Worm (Caenorhabditis elegans) whole organism, mixed stage, embryonic: ENCODE measurements around the gene T02B11.9.

ENCODE experiments used
- M03D4.4 ChIP-seq: sonication (generic microtip); optimal IDR thresholded peaks from 2 replicates; lab custom pipeline; 2017; ENCODE audit warnings: mild to moderate bottlenecking, missing genetic modification characterization, missing compliant biosample characterization
- bed-3 ChIP-seq: fragments of 200-800 bp; sonication (Bioruptor generic); optimal IDR thresholded peaks from 3 replicates; lab custom pipeline; 2018; ENCODE audit warnings: mild to moderate bottlenecking, missing genetic modification characterization, moderate library complexity, missing compliant biosample characterization
- blmp-1 ChIP-seq: fragments of 150-350 bp; optimal IDR thresholded peaks from 2 replicates; lab custom pipeline; 2014; ENCODE audit warnings: missing biosample characterization, missing genetic modification characterization
- ceh-39 ChIP-seq: fragments of 150-350 bp; optimal IDR thresholded peaks from 2 replicates; lab custom pipeline; 2014; ENCODE audit warnings: missing biosample characterization, missing genetic modification characterization
- ceh-43 ChIP-seq: fragments of 200-800 bp; sonication (Bioruptor generic); optimal IDR thresholded peaks from 2 replicates; lab custom pipeline; 2018; ENCODE audit warnings: mild to moderate bottlenecking, missing genetic modification characterization, moderate library complexity, missing compliant biosample characterization
- ceh-83 ChIP-seq: fragments of 200-800 bp; sonication (Bioruptor generic); optimal IDR thresholded peaks from 2 replicates; lab custom pipeline; 2018; ENCODE audit warnings: mild to moderate bottlenecking, missing genetic modification characterization, missing compliant biosample characterization
- ces-1 ChIP-seq: fragments of 150-350 bp; optimal IDR thresholded peaks from 2 replicates; lab custom pipeline; 2014; ENCODE audit warnings: missing biosample characterization, missing genetic modification reagents, missing genetic modification characterization
- cnd-1 ChIP-seq: fragments of 200-800 bp; sonication (Bioruptor generic); optimal IDR thresholded peaks from 2 replicates; lab custom pipeline; 2018; ENCODE audit warnings: mild to moderate bottlenecking, missing genetic modification characterization, missing compliant biosample characterization
- drap-1 ChIP-seq: fragments of 200-800 bp; sonication (Bioruptor generic); optimal IDR thresholded peaks from 3 replicates; lab custom pipeline; 2018; ENCODE audit warnings: mild to moderate bottlenecking, missing genetic modification characterization, missing compliant biosample characterization
- elt-1 ChIP-seq: sonication (generic microtip); optimal IDR thresholded peaks from 2 replicates; lab custom pipeline; 2017; ENCODE audit warnings: missing genetic modification characterization, mild to moderate bottlenecking, missing compliant biosample characterization, antibody characterized with exemption, moderate library complexity, borderline replicate concordance; ENCODE audit not compliant: insufficient read depth
- elt-3 ChIP-seq: fragments of 150-350 bp; optimal IDR thresholded peaks from 2 replicates; lab custom pipeline; 2014; ENCODE audit warnings: missing biosample characterization, missing genetic modification characterization
- flh-1 ChIP-seq: fragments of 200-800 bp; sonication (Bioruptor generic); optimal IDR thresholded peaks from 2 replicates; lab custom pipeline; 2018; ENCODE audit warnings: mild to moderate bottlenecking, missing genetic modification characterization, moderate library complexity, missing compliant biosample characterization
- ham-2 ChIP-seq: fragments of 200-800 bp; sonication (Bioruptor generic); optimal IDR thresholded peaks from 2 replicates; lab custom pipeline; 2018; ENCODE audit warnings: mild to moderate bottlenecking, missing genetic modification characterization, missing compliant biosample characterization
- hlh-1 ChIP-seq: fragments of 150-350 bp; optimal IDR thresholded peaks from 2 replicates; lab custom pipeline; 2014; ENCODE audit warnings: missing biosample characterization, missing genetic modification reagents, missing genetic modification characterization
- lin-13 ChIP-seq: fragments of 150-350 bp; optimal IDR thresholded peaks from 2 replicates; lab custom pipeline; 2014; ENCODE audit warnings: missing biosample characterization, missing genetic modification characterization
- lin-32 ChIP-seq: fragments of 200-800 bp; sonication (Bioruptor generic); optimal IDR thresholded peaks from 2 replicates; lab custom pipeline; 2018; ENCODE audit warnings: mild to moderate bottlenecking, missing genetic modification characterization, missing compliant biosample characterization
- lsy-2 ChIP-seq: fragments of 150-350 bp; optimal IDR thresholded peaks from 2 replicates; lab custom pipeline; 2014; ENCODE audit warnings: missing biosample characterization, missing genetic modification characterization
- mab-5 ChIP-seq: fragments of 150-350 bp; optimal IDR thresholded peaks from 2 replicates; lab custom pipeline; 2014; ENCODE audit warnings: missing biosample characterization, missing genetic modification characterization
- mep-1 ChIP-seq: fragments of 150-350 bp; optimal IDR thresholded peaks from 2 replicates; lab custom pipeline; 2017; ENCODE audit warnings: missing biosample characterization, missing genetic modification reagents, missing genetic modification characterization, inconsistent platforms
- mls-2 ChIP-seq: sonication (generic microtip); optimal IDR thresholded peaks from 2 replicates; lab custom pipeline; 2016; ENCODE audit warnings: mild to moderate bottlenecking, missing genetic modification characterization, moderate library complexity, missing compliant biosample characterization
- nhr-12 ChIP-seq: fragments of 150-350 bp; optimal IDR thresholded peaks from 2 replicates; lab custom pipeline; 2014; ENCODE audit warnings: missing biosample characterization, missing genetic modification characterization
- nhr-237 ChIP-seq: fragments of 150-350 bp; optimal IDR thresholded peaks from 2 replicates; lab custom pipeline; 2014; ENCODE audit warnings: missing biosample characterization, missing genetic modification characterization
- nhr-28 ChIP-seq: fragments of 150-350 bp; optimal IDR thresholded peaks from 2 replicates; lab custom pipeline; 2014; ENCODE audit warnings: missing biosample characterization, missing genetic modification characterization
- nhr-76 ChIP-seq: sonication (generic microtip); optimal IDR thresholded peaks from 2 replicates; lab custom pipeline; 2017; ENCODE audit warnings: missing biosample characterization, missing genetic modification characterization
- pha-4 ChIP-seq: fragments of 150-350 bp; optimal IDR thresholded peaks from 2 replicates; lab custom pipeline; 2018; ENCODE audit warnings: missing biosample characterization, missing genetic modification reagents, missing genetic modification characterization
- sem-2 ChIP-seq: fragments of 200-800 bp; sonication (Bioruptor generic); optimal IDR thresholded peaks from 2 replicates; lab custom pipeline; 2018; ENCODE audit warnings: mild to moderate bottlenecking, missing genetic modification characterization, missing compliant biosample characterization
- sptf-1 ChIP-seq: sonication (generic microtip); optimal IDR thresholded peaks from 2 replicates; lab custom pipeline; 2017; ENCODE audit warnings: mild to moderate bottlenecking, missing genetic modification characterization, moderate library complexity, missing compliant biosample characterization
- tbx-8 ChIP-seq: fragments of 200-800 bp; sonication (Bioruptor generic); optimal IDR thresholded peaks from 2 replicates; lab custom pipeline; 2018; ENCODE audit warnings: mild to moderate bottlenecking, missing genetic modification characterization, moderate library complexity, missing compliant biosample characterization
- unc-120 ChIP-seq: sonication (generic microtip); optimal IDR thresholded peaks from 2 replicates; lab custom pipeline; 2017; ENCODE audit warnings: missing genetic modification characterization, missing compliant biosample characterization; ENCODE audit not compliant: poor library complexity, severe bottlenecking
- unc-39 ChIP-seq: fragments of 150-350 bp; optimal IDR thresholded peaks from 2 replicates; lab custom pipeline; 2014; ENCODE audit warnings: missing biosample characterization, missing genetic modification characterization
- unc-62 ChIP-seq: fragments of 150-350 bp; optimal IDR thresholded peaks from 2 replicates; lab custom pipeline; 2014; ENCODE audit warnings: missing biosample characterization, missing genetic modification reagents, missing genetic modification characterization
- ztf-11 ChIP-seq: fragments of 150-350 bp; optimal IDR thresholded peaks from 2 replicates; lab custom pipeline; 2014; ENCODE audit warnings: missing biosample characterization, missing genetic modification characterization

Gene T02B11.9

DNA sequence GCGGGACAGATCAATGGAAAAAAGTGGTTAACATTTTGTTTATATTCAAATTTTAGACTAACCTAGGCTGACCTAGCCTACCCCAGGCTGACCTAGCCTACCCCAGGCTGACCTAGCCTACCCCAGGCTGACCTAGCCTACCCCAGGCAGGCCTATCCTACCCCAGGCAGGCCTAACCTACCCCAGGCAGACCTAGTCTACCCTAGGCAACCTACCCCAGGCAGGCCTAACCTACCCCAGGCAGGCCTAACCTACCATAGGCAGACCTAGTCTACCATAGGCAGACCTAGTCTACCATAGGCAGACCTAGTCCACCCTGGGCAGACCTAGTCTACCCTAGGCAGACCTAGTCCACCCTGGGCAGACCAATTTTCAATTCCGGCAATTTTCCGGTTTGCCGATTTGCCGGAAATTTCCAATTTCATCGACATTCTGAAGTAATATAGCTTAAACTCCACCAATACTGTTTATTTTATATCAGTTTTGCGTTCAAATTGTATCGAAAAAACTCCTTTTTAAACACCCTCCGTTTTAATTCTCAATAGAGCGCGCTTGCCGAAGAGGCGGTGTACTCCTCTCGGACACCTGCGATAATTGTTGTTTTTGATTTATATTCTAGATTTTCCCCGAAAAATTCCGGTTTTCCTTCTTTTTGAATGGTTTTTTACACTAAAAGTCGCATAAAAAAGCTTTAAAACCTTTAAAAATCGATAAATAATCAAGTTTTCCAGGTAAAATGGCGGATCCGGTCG lies 28.4 kb downstream of the T02B11.9 start, which contains the start of gene trm-2A:
Gene trm-2A (plus strand): TSS at position 732 of the 752 bp plus-strand sequence.
- TF ChIP-seq hlh-1 (tag; lab: Kevin White, UChicago) (peak; percentile 17), ceh-39 (peak; percentile 38), mep-1 (tag; lab: Kevin White, UChicago) (peak; percentile 81), elt-1 (tag; lab: Kevin White, UChicago) (no peak), pha-4 (tag; lab: Kevin White, UChicago) (peak; percentile 63), elt-3 (tag; lab: Kevin White, UChicago) (no peak), nhr-237 (peak; percentile 37), nhr-28 (tag; lab: Kevin White, UChicago) (no peak), lsy-2 (tag; lab: Kevin White, UChicago) (peak; percentile 51), sem-2 (GFP tag; lab: Kevin White, UChicago) (no peak), unc-120 (peak; percentile 4), ces-1 (peak; percentile 50), unc-39 (tag; lab: Kevin White, UChicago) (no peak), lin-13 (tag; lab: Kevin White, UChicago) (peak; percentile 59)

DNA sequence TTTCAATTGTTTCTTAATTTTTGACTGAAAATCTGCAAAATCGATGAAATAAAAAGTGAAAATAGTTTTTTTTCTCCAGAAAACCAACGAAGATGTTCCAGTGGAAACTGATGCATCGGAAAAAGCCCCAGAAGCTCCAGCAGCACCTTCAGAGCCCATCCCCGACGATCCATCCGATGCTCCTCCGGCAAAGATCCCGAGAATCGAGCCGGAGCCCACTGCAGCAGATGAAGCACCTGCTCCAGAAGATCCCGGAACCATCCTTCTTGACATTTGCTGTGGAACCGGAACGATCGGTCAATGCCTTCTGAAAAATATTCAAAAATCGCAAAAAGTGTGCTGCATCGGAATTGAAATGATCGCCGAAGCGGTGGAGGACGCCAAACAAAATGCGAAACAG lies 32.6 kb downstream of the T02B11.9 start:
- TF ChIP-seq drap-1 (GFP tag; lab: Kevin White, UChicago): no peak
- no peak for TF ChIP-seq bed-3
- no peak for TF ChIP-seq ceh-83 (GFP tag; lab: Kevin White, UChicago)
- TF ChIP-seq pha-4 (tag; lab: Kevin White, UChicago): no peak
- TF ChIP-seq ham-2 (GFP tag; lab: Kevin White, UChicago): no peak
- TF ChIP-seq sptf-1 (tag; lab: Kevin White, UChicago): no peak
- TF ChIP-seq elt-1 (tag; lab: Kevin White, UChicago): no peak
- no peak for TF ChIP-seq unc-120
- TF ChIP-seq nhr-12 (tag; lab: Kevin White, UChicago): no peak
- TF ChIP-seq cnd-1 (tag; lab: Kevin White, UChicago): no peak
- TF ChIP-seq flh-1 (GFP tag; lab: Kevin White, UChicago): no peak
- TF ChIP-seq mls-2: no peak
- TF ChIP-seq M03D4.4 (tag; lab: Kevin White, UChicago): no peak
- TF ChIP-seq blmp-1 (tag; lab: Kevin White, UChicago): no peak
- no peak for TF ChIP-seq lin-32 (GFP tag; lab: Kevin White, UChicago)
- TF ChIP-seq unc-39 (tag; lab: Kevin White, UChicago): no peak
- TF ChIP-seq mab-5 (tag; lab: Kevin White, UChicago): no peak
- no peak for TF ChIP-seq nhr-28 (tag; lab: Kevin White, UChicago)
- no peak for TF ChIP-seq hlh-1 (tag; lab: Kevin White, UChicago)

DNA sequence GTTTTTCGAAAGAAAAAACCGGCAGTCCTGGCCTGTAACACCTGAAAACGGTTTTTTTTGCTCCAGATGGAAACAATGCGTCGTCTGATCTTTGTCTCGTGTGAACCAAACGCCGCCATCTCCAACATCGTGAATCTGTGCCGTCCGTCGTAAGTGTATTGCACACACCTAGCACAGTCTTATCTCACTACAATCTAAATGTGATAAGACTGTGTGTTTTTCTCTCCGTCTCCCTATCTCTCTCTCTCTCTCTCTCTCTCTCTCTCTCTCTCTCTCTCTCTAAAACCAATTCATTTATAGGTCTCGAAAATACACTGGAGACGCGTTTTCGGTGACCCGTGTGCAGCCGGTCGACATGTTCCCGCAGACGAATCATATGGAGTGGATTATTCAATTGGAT lies 34.5 kb downstream of the T02B11.9 start:
- TF ChIP-seq lin-32 (GFP tag; lab: Kevin White, UChicago) (no peak), elt-1 (tag; lab: Kevin White, UChicago) (peak; percentile 81)

DNA sequence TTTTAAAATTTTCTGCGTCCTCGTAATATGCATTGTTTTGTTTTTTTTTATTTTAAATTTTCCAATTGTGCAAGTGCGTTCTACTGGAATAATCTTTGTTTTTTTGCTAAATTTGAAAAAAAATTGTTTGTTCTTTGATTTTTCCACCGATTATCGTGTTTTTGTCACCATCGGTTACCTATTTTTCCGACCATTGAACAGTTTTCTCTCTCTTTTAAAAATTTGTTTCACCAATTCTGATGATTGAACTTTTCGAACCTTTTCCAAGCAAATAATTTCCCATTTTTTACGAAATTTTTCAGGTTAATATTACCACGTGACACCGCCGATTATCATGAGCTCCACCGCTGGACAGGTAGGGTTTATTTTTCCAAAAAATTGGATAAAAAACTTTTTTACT lies 35.4 kb downstream of the T02B11.9 start, which contains the start of gene adh-5:
Gene adh-5 (plus strand): TSS at position 301 of the 400 bp plus-strand sequence.
- TF ChIP-seq mab-5 (tag; lab: Kevin White, UChicago) (no peak), ceh-43 (GFP tag; lab: Kevin White, UChicago) (no peak), elt-1 (tag; lab: Kevin White, UChicago) (no peak), nhr-76 (tag; lab: Kevin White, UChicago) (no peak)

DNA sequence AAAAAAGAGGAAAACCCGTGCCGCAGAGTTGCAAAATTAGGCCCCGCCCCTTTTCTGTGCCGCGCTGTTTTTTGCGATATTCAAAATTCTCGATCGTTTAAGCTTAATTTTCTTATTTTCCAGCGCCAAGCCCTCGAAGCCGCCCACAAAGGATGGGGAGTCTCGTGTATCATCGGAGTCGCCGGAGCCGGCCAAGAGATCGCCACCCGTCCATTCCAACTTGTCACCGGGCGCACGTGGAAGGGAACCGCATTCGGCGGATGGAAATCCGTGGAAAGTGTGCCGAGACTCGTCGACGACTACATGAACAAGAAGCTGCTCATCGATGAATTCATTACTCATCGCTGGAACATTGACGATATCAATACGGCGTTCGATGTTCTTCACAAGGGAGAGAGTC lies 39.7 kb downstream of the T02B11.9 start:
- TF ChIP-seq mab-5 (tag; lab: Kevin White, UChicago) (no peak), elt-3 (tag; lab: Kevin White, UChicago) (no peak), ceh-39 (no peak), M03D4.4 (tag; lab: Kevin White, UChicago) (no peak), ztf-11 (no peak), nhr-12 (tag; lab: Kevin White, UChicago) (no peak), sptf-1 (tag; lab: Kevin White, UChicago) (no peak), unc-120 (no peak), ceh-43 (GFP tag; lab: Kevin White, UChicago) (no peak), unc-62 (GFP tag; lab: Kevin White, UChicago) (no peak), bed-3 (no peak), mls-2 (no peak), sem-2 (GFP tag; lab: Kevin White, UChicago) (no peak), tbx-8 (no peak), nhr-76 (tag; lab: Kevin White, UChicago) (no peak), cnd-1 (tag; lab: Kevin White, UChicago) (no peak), nhr-237 (no peak)
